Worm (Caenorhabditis elegans): Measurements from ENCODE around the gene tsp-3.

DNA sequence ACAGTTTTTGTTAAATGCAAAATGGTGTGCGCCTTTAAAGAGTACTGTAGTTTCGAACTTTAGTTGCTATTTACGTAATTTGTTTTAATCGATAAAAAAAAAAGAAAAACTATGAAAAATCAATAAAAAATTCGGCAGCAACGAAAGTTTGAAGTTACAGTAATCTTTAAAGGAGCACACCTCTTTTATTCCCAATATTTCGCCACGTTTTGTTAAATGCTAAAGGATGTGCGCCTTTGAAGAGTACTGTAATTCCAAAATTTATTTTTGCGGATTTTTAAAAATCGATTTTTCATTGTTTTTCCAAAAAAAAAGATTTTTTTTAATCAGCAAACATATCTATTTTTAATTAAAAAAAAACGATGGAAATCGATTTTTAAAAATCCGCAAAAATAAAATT, 38.8 kb upstream of the tsp-3 start:
- TF ChIP-seq ceh-18 (tag; optimal IDR thresholded peaks at IDR 0.05) (no peak), unc-55 (GFP tag; optimal IDR thresholded peaks at IDR 0.05) (no peak), T23F11.4 (GFP tag; optimal IDR thresholded peaks at IDR 0.05) (no peak)

Measured in whole organism, late embryonic.